Worm (Caenorhabditis elegans) whole organism, L4 larva: ENCODE data around the gene F52E1.2.

Experiments
- F26F4.8 ChIP-seq: fragments of 200-800 bp; sonication (Bioruptor generic); conservative IDR thresholded peaks from 2 replicates; pipeline ENCODE4 v1.3.6; 2022; ENCODE audit warnings: missing genetic modification characterization, missing compliant biosample characterization
- T20F7.1 ChIP-seq: fragments of 200-800 bp; sonication (Bioruptor generic); optimal IDR thresholded peaks from 2 replicates; lab custom pipeline; 2018; ENCODE audit warnings: mild to moderate bottlenecking, missing genetic modification characterization, missing compliant biosample characterization
- aly-2 ChIP-seq: sonication (generic microtip); optimal IDR thresholded peaks from 2 replicates; lab custom pipeline; 2018; ENCODE audit warnings: missing biosample characterization, missing genetic modification characterization
- ama-1 ChIP-seq: fragments of 150-350 bp; optimal IDR thresholded peaks from 2 replicates; lab custom pipeline; 2014; ENCODE audit warnings: inconsistent platforms, mixed read lengths
- attf-4 ChIP-seq: sonication (generic microtip); optimal IDR thresholded peaks from 3 replicates; lab custom pipeline; 2017; ENCODE audit warnings: missing biosample characterization, missing genetic modification characterization
- ceh-28 ChIP-seq: fragments of 150-350 bp; optimal IDR thresholded peaks from 2 replicates; lab custom pipeline; 2014; ENCODE audit warnings: missing biosample characterization, missing genetic modification reagents, missing genetic modification characterization
- daf-19 ChIP-seq: fragments of 200-800 bp; sonication (Bioruptor generic); conservative IDR thresholded peaks from 2 replicates; pipeline ENCODE4 v1.3.6; 2022; ENCODE audit warnings: missing genetic modification characterization, missing compliant biosample characterization
- dmd-9 ChIP-seq: fragments of 200-800 bp; sonication (Bioruptor generic); IDR thresholded peaks from 2 replicates; pipeline ENCODE4 v1.3.6; 2022; ENCODE audit warnings: missing genetic modification reagents, missing genetic modification characterization, missing compliant biosample characterization
- dpl-1 ChIP-seq: fragments of 150-350 bp; optimal IDR thresholded peaks from 2 replicates; lab custom pipeline; 2014; ENCODE audit warnings: missing biosample characterization, missing genetic modification reagents, missing genetic modification characterization
- duxl-1 ChIP-seq: sonication (generic microtip); optimal IDR thresholded peaks from 2 replicates; lab custom pipeline; 2016; ENCODE audit warnings: mild to moderate bottlenecking, missing genetic modification characterization, moderate library complexity, missing compliant biosample characterization; ENCODE audit not compliant: poor library complexity
- dve-1 ChIP-seq: sonication (generic microtip); optimal IDR thresholded peaks from 2 replicates; lab custom pipeline; 2017; ENCODE audit warnings: antibody characterized with exemption, mild to moderate bottlenecking, missing genetic modification characterization, missing compliant biosample characterization; ENCODE audit not compliant: insufficient read depth
- egl-43 ChIP-seq: fragments of 200-800 bp; sonication (Bioruptor generic); IDR thresholded peaks from 2 replicates; pipeline ENCODE4 v1.3.6; 2022; ENCODE audit warnings: missing genetic modification reagents, missing genetic modification characterization, missing compliant biosample characterization
- fkh-10 ChIP-seq: fragments of 150-350 bp; optimal IDR thresholded peaks from 2 replicates; lab custom pipeline; 2014; ENCODE audit warnings: missing biosample characterization, missing genetic modification reagents, missing genetic modification characterization
- gei-8 ChIP-seq: fragments of 200-800 bp; sonication (Bioruptor generic); optimal IDR thresholded peaks from 2 replicates; lab custom pipeline; 2018; ENCODE audit warnings: mild to moderate bottlenecking, missing genetic modification characterization, missing compliant biosample characterization
- hlh-30 ChIP-seq: sonication (generic microtip); optimal IDR thresholded peaks from 2 replicates; lab custom pipeline; 2017; ENCODE audit warnings: antibody characterized with exemption, mild to moderate bottlenecking, missing genetic modification characterization, missing compliant biosample characterization; ENCODE audit not compliant: insufficient read depth
- jun-1 ChIP-seq: fragments of 150-350 bp; optimal IDR thresholded peaks from 2 replicates; lab custom pipeline; 2014; ENCODE audit warnings: missing biosample characterization, missing genetic modification reagents, missing genetic modification characterization
- lin-15B ChIP-seq: fragments of 150-350 bp; sonication (generic microtip); optimal IDR thresholded peaks from 3 replicates; lab custom pipeline; 2014; ENCODE audit warnings: missing biosample characterization, missing genetic modification characterization
- lin-29 ChIP-seq: fragments of 200-800 bp; sonication (Bioruptor generic); IDR thresholded peaks from 2 replicates; pipeline ENCODE4 v1.3.6; 2022; ENCODE audit warnings: missing genetic modification reagents, missing genetic modification characterization, missing compliant biosample characterization
- lin-39 ChIP-seq: fragments of 150-350 bp; optimal IDR thresholded peaks from 2 replicates; lab custom pipeline; 2014; ENCODE audit warnings: missing biosample characterization, missing genetic modification reagents, missing genetic modification characterization
- lsy-2 ChIP-seq, 2 experiments: fragments of 150-350 bp in 1 of 2; sonication (generic microtip) in 1 of 2; optimal IDR thresholded peaks; 2 replicates each; lab custom pipeline; 2014 to 2017; ENCODE audit warnings: missing biosample characterization in 2 of 2, missing genetic modification characterization in 2 of 2
- madf-5 ChIP-seq, 2 experiments: fragments of 200-800 bp; sonication (Bioruptor generic); IDR thresholded peaks; 2 replicates each; pipeline ENCODE4 v1.3.6; 2022; ENCODE audit warnings: missing compliant biosample characterization in 2 of 2, missing genetic modification characterization in 2 of 2
- mdl-1 ChIP-seq, 2 experiments: fragments of 150-350 bp in 1 of 2; sonication (generic microtip) in 1 of 2; optimal IDR thresholded peaks; 2 replicates each; lab custom pipeline; 2014 to 2017; ENCODE audit warnings: missing biosample characterization in 2 of 2, missing genetic modification characterization in 2 of 2
- mxl-3 ChIP-seq: fragments of 200-800 bp; sonication (Bioruptor generic); optimal IDR thresholded peaks from 2 replicates; lab custom pipeline; 2018; ENCODE audit warnings: mild to moderate bottlenecking, missing genetic modification characterization, missing compliant biosample characterization
- nhr-237 ChIP-seq: sonication (generic microtip); optimal IDR thresholded peaks from 2 replicates; lab custom pipeline; 2017; ENCODE audit warnings: missing biosample characterization, missing genetic modification characterization
- nhr-25 ChIP-seq: sonication (generic microtip); optimal IDR thresholded peaks from 2 replicates; lab custom pipeline; 2017; ENCODE audit warnings: missing genetic modification characterization, mild to moderate bottlenecking, missing compliant biosample characterization, antibody characterized with exemption, moderate library complexity, borderline replicate concordance; ENCODE audit not compliant: insufficient read depth
- nhr-42 ChIP-seq: fragments of 200-800 bp; sonication (Bioruptor generic); IDR thresholded peaks from 2 replicates; pipeline ENCODE4 v1.3.6; 2022; ENCODE audit warnings: missing genetic modification characterization, missing compliant biosample characterization
- nhr-6 ChIP-seq: fragments of 150-350 bp; optimal IDR thresholded peaks from 2 replicates; lab custom pipeline; 2014; ENCODE audit warnings: missing biosample characterization, missing genetic modification characterization
- saeg-2 ChIP-seq: fragments of 200-800 bp; sonication (Bioruptor generic); IDR thresholded peaks from 2 replicates; pipeline ENCODE4 v1.3.6; 2022; ENCODE audit warnings: missing genetic modification reagents, missing genetic modification characterization, missing compliant biosample characterization
- snpc-1.2 ChIP-seq: fragments of 200-800 bp; sonication (Bioruptor generic); IDR thresholded peaks from 2 replicates; pipeline ENCODE4 v1.3.6; 2022; ENCODE audit warnings: missing genetic modification reagents, missing genetic modification characterization, missing compliant biosample characterization
- spr-3 ChIP-seq: fragments of 200-800 bp; sonication (Bioruptor generic); optimal IDR thresholded peaks from 2 replicates; lab custom pipeline; 2018; ENCODE audit warnings: mild to moderate bottlenecking, missing genetic modification characterization, missing compliant biosample characterization
- tra-1 ChIP-seq: fragments of 200-800 bp; sonication (Bioruptor generic); IDR thresholded peaks from 2 replicates; pipeline ENCODE4 v1.3.6; 2022; ENCODE audit warnings: missing genetic modification reagents, missing genetic modification characterization, missing compliant biosample characterization
- unc-62 ChIP-seq, 3 experiments: fragments of 150-350 bp in 1 of 3; sonication (generic microtip); optimal IDR thresholded peaks in 2 of 3; peaks in 1 of 3; 1 replicate in 1 of 3; 2 replicates in 2 of 3; lab custom pipeline; 2014 to 2017; ENCODE audit warnings: missing biosample characterization in 3 of 3, missing genetic modification characterization in 3 of 3, missing genetic modification reagents in 3 of 3, missing genotype in 1 of 3
- zag-1 ChIP-seq: fragments of 150-350 bp; optimal IDR thresholded peaks from 2 replicates; lab custom pipeline; 2014; ENCODE audit warnings: missing biosample characterization, missing genetic modification characterization

Gene F52E1.2

ce11 chrV:8410406-8410805 lies at the start of gene F52E1.2:
TSS of gene F52E1.2 (plus strand) at chrV:8410595.
- TF ChIP-seq unc-62 (GFP tag; optimal IDR thresholded peaks at IDR 0.05 in 1 of 2; lab: Kevin White, UChicago): peak in 1 of 2 experiments; percentile 93
- no peak for TF ChIP-seq unc-62 (tag; optimal IDR thresholded peaks at IDR 0.05; lab: Kevin White, UChicago)
- TF ChIP-seq tra-1 (GFP tag; lab: Robert Waterston, UW): no peak

ce11 chrV:8370705-8371104 lies 39.7 kb upstream of the F52E1.2 start, which contains the start of gene gpa-2:
TSS of gene gpa-2 (plus strand) at chrV:8371005.
- TF ChIP-seq dpl-1 (no peak), gei-8 (no peak), daf-19 (GFP tag; lab: Robert Waterston, UW) (no peak), spr-3 (no peak), jun-1 (tag; lab: Kevin White, UChicago) (no peak), fkh-10 (GFP tag; lab: Kevin White, UChicago) (no peak), nhr-42 (GFP tag; lab: Robert Waterston, UW) (no peak), duxl-1 (tag; lab: Kevin White, UChicago) (no peak), hlh-30 (no peak), mxl-3 (GFP tag; lab: Kevin White, UChicago) (no peak), dmd-9 (GFP tag; lab: Robert Waterston, UW) (no peak), dve-1 (tag; lab: Kevin White, UChicago) (no peak), ceh-28 (no peak), nhr-237 (no peak), nhr-6 (tag; lab: Kevin White, UChicago) (no peak), zag-1 (tag; lab: Kevin White, UChicago) (no peak)
- TF ChIP-seq, all 104 proteins: peak for 0

ce11 chrV:8375419-8375818 lies 35.0 kb upstream of the F52E1.2 start, which contains the start of gene F38E1.10:
TSS of gene F38E1.10 (minus strand) at chrV:8375519.
- TF ChIP-seq nhr-25 (tag; lab: Kevin White, UChicago) (no peak), madf-5 (GFP tag; IDR thresholded peaks at IDR 0.05; lab: Robert Waterston, UW) (no peak), lsy-2 (tag; optimal IDR thresholded peaks at IDR 0.05; lab: Kevin White, UChicago) (no peak), mdl-1 (tag; optimal IDR thresholded peaks at IDR 0.05; lab: Kevin White, UChicago) (no peak), egl-43 (GFP tag; lab: Robert Waterston, UW) (no peak), lin-39 (tag; lab: Kevin White, UChicago) (no peak), unc-62 (GFP tag; optimal IDR thresholded peaks at IDR 0.05 in 1 of 2; lab: Kevin White, UChicago) (peak in 1 of 2 experiments; percentile 6), unc-62 (tag; optimal IDR thresholded peaks at IDR 0.05; lab: Kevin White, UChicago) (no peak), attf-4 (tag; lab: Kevin White, UChicago) (no peak)

ce11 chrV:8375849-8376248 lies 34.5 kb upstream of the F52E1.2 start, which contains the start of gene F38E1.3:
TSS of gene F38E1.3 (plus strand) at chrV:8376149.
- TF ChIP-seq snpc-1.2 (GFP tag; lab: Robert Waterston, UW) (no peak), aly-2 (no peak), ama-1 (lab: Kevin White, UChicago) (no peak), saeg-2 (GFP tag; lab: Robert Waterston, UW) (no peak), T20F7.1 (GFP tag; lab: Kevin White, UChicago) (no peak)

- TF ChIP-seq lsy-2 (tag; optimal IDR thresholded peaks at IDR 0.05; lab: Kevin White, UChicago) (no peak), F26F4.8 (GFP tag; lab: Robert Waterston, UW) (no peak), lin-15B (tag; lab: Kevin White, UChicago) (no peak), lin-29 (GFP tag; lab: Robert Waterston, UW) (no peak), daf-19 (GFP tag; lab: Robert Waterston, UW) (no peak)
Observed at ce11 chrV:8379206-8379605, 31.2 kb upstream of the F52E1.2 start, which contains the start of gene F52E1.5. TSS of gene F52E1.5 (plus strand) at chrV:8379506.
